Fruit fly (Drosophila melanogaster) whole organism: ENCODE data around the gene CG44174.
A peak's percentile ranks its signal among the peaks of the same experiment; 100 is the strongest.

Experiments
- CG8478 ChIP-seq: fragments of >200 bp; optimal IDR thresholded peaks from 2 replicates; lab custom pipeline; 2018; ENCODE audit warnings: inconsistent platforms
- Dll ChIP-seq: fragments of >200 bp; optimal IDR thresholded peaks from 2 replicates; lab custom pipeline; 2017
- EcR ChIP-seq, 2 experiments: fragments of >200 bp; optimal IDR thresholded peaks; 2 replicates each; lab custom pipeline; 2017; ENCODE audit warnings: missing biosample characterization in 2 of 2, missing genetic modification characterization in 2 of 2, missing genetic modification reagents in 2 of 2
- pan ChIP-seq: fragments of >200 bp; optimal IDR thresholded peaks from 2 replicates; lab custom pipeline; 2017
- psq ChIP-seq: fragments of >200 bp; optimal IDR thresholded peaks from 2 replicates; lab custom pipeline; 2017
- usp ChIP-seq: fragments of >200 bp; optimal IDR thresholded peaks from 2 replicates; lab custom pipeline; 2017; ENCODE audit warnings: missing biosample characterization, missing genetic modification characterization, mixed read lengths

CG44174 gene

dm6 chr3R:19297595-19297994, at the start of gene CG44174:
CG44174 (minus strand) TSS chr3R:19297695.
- TF ChIP-seq psq (lab: Kevin White, UChicago) (no peak), pan (lab: Kevin White, UChicago) (no peak), CG8478 (lab: Kevin White, UChicago) (no peak), EcR (GFP tag; optimal IDR thresholded peaks at IDR 0.05; lab: Kevin White, UChicago) (no peak), Dll (no peak), usp (GFP tag; lab: Kevin White, UChicago) (no peak)

- TF ChIP-seq psq (lab: Kevin White, UChicago) (no peak), pan (lab: Kevin White, UChicago) (no peak), usp (GFP tag; lab: Kevin White, UChicago) (no peak), EcR (GFP tag; optimal IDR thresholded peaks at IDR 0.05; lab: Kevin White, UChicago) (no peak), CG8478 (lab: Kevin White, UChicago) (no peak), Dll (no peak)
Measured at dm6 chr3R:19346532-19346931, 49.0 kb upstream of the CG44174 start.

- TF ChIP-seq CG8478 (lab: Kevin White, UChicago) (no peak), Dll (no peak), pan (lab: Kevin White, UChicago) (no peak), usp (GFP tag; lab: Kevin White, UChicago) (no peak)
Measured at dm6 chr3R:19345214-19345613, 47.7 kb upstream of the CG44174 start.

DNA sequence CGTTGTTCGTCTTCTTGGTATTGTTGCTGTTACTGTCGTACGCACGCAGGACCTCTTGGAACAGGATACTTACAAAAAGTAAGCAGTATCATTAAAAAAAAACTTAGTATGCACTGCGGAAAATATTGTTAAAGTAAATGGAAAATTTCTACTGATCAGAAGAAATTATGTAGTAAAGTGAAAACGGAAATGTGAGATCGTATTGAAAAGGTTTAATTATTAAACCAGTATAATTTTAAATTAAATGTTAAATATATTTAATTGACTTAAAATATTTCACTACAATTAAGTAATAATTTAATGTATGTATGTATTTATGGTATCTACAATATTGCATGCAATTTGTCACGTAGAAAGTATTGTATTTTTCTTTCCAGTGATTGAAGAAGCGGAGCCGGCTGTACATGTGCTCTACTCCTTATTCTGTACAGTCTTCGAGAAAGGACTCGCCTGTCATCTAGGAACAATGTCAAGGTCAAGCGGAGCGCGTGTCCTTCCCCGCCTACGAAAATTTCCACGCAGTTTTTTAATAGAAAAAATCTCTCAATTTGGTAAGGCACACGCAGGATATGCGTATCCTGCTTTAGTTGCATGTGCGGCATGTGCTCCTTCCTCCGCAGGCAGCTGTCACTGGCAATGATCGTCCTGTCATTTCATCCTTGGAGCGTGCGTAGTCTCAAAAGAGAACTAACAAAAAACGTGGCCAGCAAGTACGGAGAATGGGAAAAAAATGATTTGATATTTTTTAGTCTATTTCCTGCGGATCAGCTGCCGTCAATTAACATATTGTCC, 46.2 kb upstream of the CG44174 start:
- TF ChIP-seq CG8478 (lab: Kevin White, UChicago) (no peak), usp (GFP tag; lab: Kevin White, UChicago) (no peak), pan (lab: Kevin White, UChicago) (no peak), EcR (GFP tag; optimal IDR thresholded peaks at IDR 0.05; lab: Kevin White, UChicago) (no peak), psq (lab: Kevin White, UChicago) (no peak)

dm6 chr3R:19341779-19342178, 44.3 kb upstream of the CG44174 start:
- TF ChIP-seq EcR (GFP tag; optimal IDR thresholded peaks at IDR 0.05; lab: Kevin White, UChicago): no peak
- TF ChIP-seq usp (GFP tag; lab: Kevin White, UChicago): no peak
- no peak for TF ChIP-seq psq (lab: Kevin White, UChicago)
- TF ChIP-seq Dll: no peak
- no peak for TF ChIP-seq CG8478 (lab: Kevin White, UChicago)
- TF ChIP-seq pan (lab: Kevin White, UChicago): no peak

DNA sequence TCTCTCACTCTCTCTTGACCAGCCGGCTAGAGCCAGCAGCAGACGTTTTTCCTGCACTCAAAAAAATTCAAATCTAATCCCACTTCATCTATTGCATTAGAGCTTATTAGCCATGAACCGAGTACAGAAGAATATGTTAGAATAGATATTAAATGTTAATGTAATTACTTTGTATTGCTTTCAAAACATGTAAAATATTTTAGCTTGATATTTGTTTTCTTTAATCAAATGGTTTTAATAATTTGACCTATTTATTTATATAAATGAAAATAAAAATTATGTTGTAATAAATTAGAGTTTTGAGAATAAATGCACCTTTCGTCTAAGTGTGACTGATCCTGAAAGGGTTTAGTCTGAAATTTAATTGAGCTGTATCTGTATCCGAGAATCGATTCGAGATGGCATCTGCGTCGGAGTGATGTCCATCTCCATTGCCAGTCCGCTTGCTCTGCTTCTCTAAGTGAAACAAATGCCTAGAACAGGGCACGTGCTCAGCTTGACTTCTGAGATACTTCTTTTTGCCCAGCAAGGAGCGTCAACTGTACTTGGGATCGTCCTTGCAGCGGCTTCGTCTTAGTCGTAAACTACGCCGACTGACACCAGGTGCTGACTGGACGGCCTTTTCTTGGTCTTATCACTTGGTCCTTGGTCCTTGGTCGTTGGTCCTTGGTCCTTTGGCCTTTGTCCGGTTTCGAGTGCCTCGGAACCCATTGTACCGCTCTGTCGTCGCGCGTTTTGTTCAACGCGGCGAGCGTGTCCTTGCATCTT, 43.0 kb upstream of the CG44174 start:
- no peak for TF ChIP-seq pan (lab: Kevin White, UChicago)
- TF ChIP-seq EcR (GFP tag; optimal IDR thresholded peaks at IDR 0.05; lab: Kevin White, UChicago): no peak
- TF ChIP-seq CG8478 (lab: Kevin White, UChicago): no peak
- no peak for TF ChIP-seq usp (GFP tag; lab: Kevin White, UChicago)
- TF ChIP-seq psq (lab: Kevin White, UChicago): no peak
- no peak for TF ChIP-seq Dll

- TF ChIP-seq Dll (no peak), usp (GFP tag; lab: Kevin White, UChicago) (no peak), CG8478 (lab: Kevin White, UChicago) (no peak), pan (lab: Kevin White, UChicago) (no peak), psq (lab: Kevin White, UChicago) (no peak), EcR (GFP tag; optimal IDR thresholded peaks at IDR 0.05; lab: Kevin White, UChicago) (no peak)
Measured at dm6 chr3R:19339205-19339724, 41.8 kb upstream of the CG44174 start.

DNA sequence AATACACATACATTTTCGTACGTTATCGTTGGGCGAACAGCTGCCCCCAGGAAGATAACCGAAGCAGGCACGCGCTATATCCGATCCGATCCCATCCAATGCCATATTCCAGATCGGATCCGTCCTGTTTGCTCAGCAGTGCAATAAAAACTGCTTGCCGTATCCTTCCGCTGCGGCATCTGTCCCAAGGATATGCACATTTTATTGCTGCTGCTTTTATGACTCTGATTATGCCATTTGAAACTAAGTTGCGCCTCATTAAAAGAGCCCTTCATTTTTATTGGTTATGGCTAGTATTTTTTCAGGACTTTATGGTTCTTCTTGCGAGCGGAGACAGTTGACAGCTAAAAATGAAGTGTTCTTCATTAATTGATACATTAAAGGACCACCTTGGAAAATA, 38.0 kb upstream of the CG44174 start:
- no peak for TF ChIP-seq usp (GFP tag; lab: Kevin White, UChicago)
- no peak for TF ChIP-seq pan (lab: Kevin White, UChicago)
- TF ChIP-seq EcR (GFP tag; optimal IDR thresholded peaks at IDR 0.05; lab: Kevin White, UChicago): no peak
- TF ChIP-seq CG8478 (lab: Kevin White, UChicago): no peak
- TF ChIP-seq Dll: no peak
- TF ChIP-seq psq (lab: Kevin White, UChicago): no peak

dm6 chr3R:19332553-19332952, 35.1 kb upstream of the CG44174 start:
- no peak for TF ChIP-seq CG8478 (lab: Kevin White, UChicago)

DNA sequence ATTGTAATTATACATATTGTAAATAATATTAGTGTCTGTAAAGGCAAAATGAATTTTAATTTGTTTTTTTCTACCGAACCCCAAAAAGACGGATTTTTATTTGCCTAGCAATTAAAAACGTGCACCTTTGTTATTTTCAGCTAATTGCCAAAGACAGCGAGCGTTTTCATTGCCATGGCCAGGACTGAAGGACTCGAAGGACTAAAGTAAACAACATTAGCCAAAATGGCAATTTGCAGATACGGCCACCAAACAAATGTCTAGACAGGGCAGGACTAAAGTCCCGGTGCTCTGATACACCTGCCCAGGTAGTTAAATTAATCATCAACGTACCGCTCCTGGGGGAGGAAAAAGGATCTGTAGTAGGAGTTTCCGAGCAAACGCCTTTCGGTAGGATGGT, 34.6 kb upstream of the CG44174 start:
- TF ChIP-seq pan (lab: Kevin White, UChicago) (no peak), EcR (GFP tag; optimal IDR thresholded peaks at IDR 0.05; lab: Kevin White, UChicago) (no peak), usp (GFP tag; lab: Kevin White, UChicago) (no peak), CG8478 (lab: Kevin White, UChicago) (no peak), Dll (no peak), psq (lab: Kevin White, UChicago) (no peak)

DNA sequence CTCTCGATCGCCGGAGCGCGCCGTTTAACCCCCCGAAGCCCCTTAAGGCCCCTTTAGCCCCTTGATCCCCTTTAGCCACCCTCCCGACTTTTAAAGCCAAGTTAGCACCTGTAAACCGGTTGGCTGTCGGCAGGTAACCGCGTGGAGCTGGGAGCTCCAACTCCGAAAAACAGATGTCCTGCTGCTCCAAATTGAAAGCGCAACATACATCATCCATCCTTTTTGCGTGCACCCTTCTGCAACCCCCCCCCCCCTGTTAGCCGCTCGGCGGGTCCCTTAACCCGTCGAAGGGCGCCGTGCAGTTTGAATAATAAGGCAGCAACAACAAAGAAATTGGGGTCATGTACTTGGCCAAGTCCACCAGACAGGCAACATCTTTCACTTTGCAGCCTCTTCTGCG, 31.2 kb upstream of the CG44174 start:
- TF ChIP-seq usp (GFP tag; lab: Kevin White, UChicago) (no peak), Dll (peak; percentile 58)
